Worm (Caenorhabditis elegans): ENCODE measurements around the gene F54F7.3.

DNA sequence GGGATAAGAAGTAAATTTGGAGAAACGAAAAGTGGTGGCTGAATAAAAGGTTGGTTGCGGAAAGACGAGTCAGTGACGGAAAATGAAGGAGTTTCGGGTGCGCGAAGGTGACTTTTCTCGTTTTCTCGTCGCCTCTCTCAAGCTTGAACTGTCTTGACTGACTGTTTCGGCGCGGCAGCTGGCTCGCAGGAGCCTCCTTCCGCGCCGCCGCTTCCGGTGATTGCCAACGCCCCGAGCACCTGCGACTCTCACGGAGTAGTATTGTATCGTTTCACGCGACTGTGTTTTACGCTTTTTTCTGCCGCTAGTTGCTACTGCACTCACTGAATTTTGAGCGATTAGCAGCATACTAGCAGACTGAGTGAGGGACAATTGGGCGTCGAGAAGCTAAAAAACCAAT is 35.3 kb downstream of the F54F7.3 start, which contains the start of gene C34E11.2:
- TF ChIP-seq ama-1 (optimal IDR thresholded peaks at IDR 0.05) (no peak), alr-1 (tag; optimal IDR thresholded peaks at IDR 0.05) (no peak), lsy-2 (tag; optimal IDR thresholded peaks at IDR 0.05) (no peak), F13H6.1 (tag; optimal IDR thresholded peaks at IDR 0.05) (no peak), ztf-1 (GFP tag; conservative IDR thresholded peaks at IDR 0.05) (no peak), egl-27 (tag; optimal IDR thresholded peaks at IDR 0.05) (no peak), snpc-4 (tag; optimal IDR thresholded peaks at IDR 0.05) (no peak), nhr-10 (tag; optimal IDR thresholded peaks at IDR 0.05) (no peak), unc-62 (GFP tag; optimal IDR thresholded peaks at IDR 0.05) (no peak), lin-13 (GFP tag; optimal IDR thresholded peaks at IDR 0.05) (no peak), unc-39 (tag; optimal IDR thresholded peaks at IDR 0.05) (no peak), fos-1 (tag; optimal IDR thresholded peaks at IDR 0.05) (no peak), nhr-77 (tag; optimal IDR thresholded peaks at IDR 0.05) (no peak), mdl-1 (tag; optimal IDR thresholded peaks at IDR 0.05) (no peak)

Measured in whole organism, L2 larva.